Worm (Caenorhabditis elegans): ENCODE results near the gene fbxb-118.

ce11 chrII:4085601-4086000, 21.7 kb upstream of the fbxb-118 start:
- TF ChIP-seq B0261.1 (tag; optimal IDR thresholded peaks at IDR 0.05) (no peak), akir-1 (GFP tag; optimal IDR thresholded peaks at IDR 0.05) (no peak), unc-130 (GFP tag; optimal IDR thresholded peaks at IDR 0.05) (no peak), ztf-18 (tag; optimal IDR thresholded peaks at IDR 0.05) (no peak), snpc-4 (GFP tag; optimal IDR thresholded peaks at IDR 0.05) (no peak), snpc-4 (tag; optimal IDR thresholded peaks at IDR 0.05) (no peak), chd-7 (tag; optimal IDR thresholded peaks at IDR 0.05) (no peak)

All from whole organism, young adult.